Worm (Caenorhabditis elegans) whole organism, midembryonic: Measurements from ENCODE around the gene col-145.

Source experiments
- T22C8.4 ChIP-seq: fragments of 200-800 bp; sonication (Bioruptor generic); IDR thresholded peaks from 2 replicates; pipeline ENCODE4 v1.3.6; 2022; ENCODE audit warnings: missing genetic modification characterization, missing compliant biosample characterization
- cog-1 ChIP-seq: sonication (generic microtip); optimal IDR thresholded peaks from 2 replicates; lab custom pipeline; 2016; ENCODE audit warnings: missing genetic modification characterization, missing compliant biosample characterization
- flt-1 ChIP-seq: fragments of 200-800 bp; sonication (Bioruptor generic); IDR thresholded peaks from 2 replicates; pipeline ENCODE4 v1.3.6; 2022; ENCODE audit warnings: missing genetic modification characterization, missing compliant biosample characterization
- klf-2 ChIP-seq: fragments of 200-800 bp; sonication (Bioruptor generic); conservative IDR thresholded peaks from 2 replicates; pipeline ENCODE4 v1.3.6; 2022; ENCODE audit warnings: missing genetic modification reagents, missing genetic modification characterization, missing compliant biosample characterization
- med-1 ChIP-seq: sonication (generic microtip); optimal IDR thresholded peaks from 2 replicates; lab custom pipeline; 2017; ENCODE audit warnings: missing genetic modification characterization, mild to moderate bottlenecking, missing compliant biosample characterization, antibody characterized with exemption, missing genetic modification reagents; ENCODE audit not compliant: insufficient read depth
- ref-1 ChIP-seq: fragments of 200-800 bp; sonication (Bioruptor generic); conservative IDR thresholded peaks from 2 replicates; pipeline ENCODE4 v1.3.6; 2022; ENCODE audit warnings: missing genetic modification reagents, missing genetic modification characterization, missing compliant biosample characterization
- tab-1 ChIP-seq: fragments of 200-800 bp; sonication (Bioruptor generic); IDR thresholded peaks from 2 replicates; pipeline ENCODE4 v1.3.6; 2022; ENCODE audit warnings: missing genetic modification characterization, missing compliant biosample characterization
- ztf-23 ChIP-seq: fragments of 200-800 bp; sonication (Bioruptor generic); IDR thresholded peaks from 2 replicates; pipeline ENCODE4 v1.3.6; 2022; ENCODE audit warnings: missing genetic modification reagents, missing genetic modification characterization, missing compliant biosample characterization
- ztf-29 ChIP-seq: fragments of 200-800 bp; sonication (Bioruptor generic); IDR thresholded peaks from 2 replicates; pipeline ENCODE4 v1.3.6; 2022; ENCODE audit warnings: missing genetic modification reagents, missing genetic modification characterization, missing compliant biosample characterization

Gene col-145

DNA sequence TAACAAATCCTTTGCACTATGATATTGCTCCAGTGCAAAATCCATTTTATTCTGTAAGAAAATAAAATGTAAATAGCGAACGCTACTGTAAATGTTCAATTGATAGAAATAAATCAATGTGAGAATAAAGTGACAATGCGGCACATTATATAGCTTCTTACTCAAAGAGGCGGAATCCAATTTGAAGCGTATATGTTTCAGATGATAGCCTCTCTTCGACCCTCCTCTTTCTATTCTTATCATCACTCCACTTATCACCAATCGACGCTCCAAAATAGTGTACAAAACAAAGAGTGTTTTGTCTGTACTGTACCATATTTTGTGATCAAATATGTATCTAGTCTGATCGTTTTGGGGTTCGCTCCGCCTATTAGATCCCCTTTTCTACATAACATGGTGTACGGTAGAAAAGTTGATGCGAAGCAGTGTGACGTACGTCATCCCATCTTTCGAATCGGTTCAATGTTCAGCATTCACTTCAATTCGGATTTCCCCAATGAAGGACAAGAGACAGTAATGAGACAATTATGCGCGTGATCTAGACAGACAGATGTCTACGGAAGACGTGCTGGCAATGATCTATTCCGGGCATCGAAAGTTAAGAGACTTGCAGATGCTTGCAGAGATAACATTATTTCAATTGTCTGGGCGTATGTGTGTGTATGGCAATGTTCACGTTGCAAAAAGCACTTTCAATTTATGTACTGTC is 15.8 kb downstream of the col-145 start, which contains the start of gene spl-2:
Gene spl-2 (minus strand): TSS at position 51 of the 709 bp plus-strand sequence.
- TF ChIP-seq med-1 (no peak), cog-1 (tag; lab: Kevin White, UChicago) (no peak), ztf-23 (GFP tag; lab: Robert Waterston, UW) (no peak), flt-1 (GFP tag; lab: Robert Waterston, UW) (no peak), klf-2 (GFP tag; lab: Robert Waterston, UW) (no peak), tab-1 (no peak), ztf-29 (GFP tag; lab: Robert Waterston, UW) (no peak), T22C8.4 (no peak), ref-1 (no peak)

DNA sequence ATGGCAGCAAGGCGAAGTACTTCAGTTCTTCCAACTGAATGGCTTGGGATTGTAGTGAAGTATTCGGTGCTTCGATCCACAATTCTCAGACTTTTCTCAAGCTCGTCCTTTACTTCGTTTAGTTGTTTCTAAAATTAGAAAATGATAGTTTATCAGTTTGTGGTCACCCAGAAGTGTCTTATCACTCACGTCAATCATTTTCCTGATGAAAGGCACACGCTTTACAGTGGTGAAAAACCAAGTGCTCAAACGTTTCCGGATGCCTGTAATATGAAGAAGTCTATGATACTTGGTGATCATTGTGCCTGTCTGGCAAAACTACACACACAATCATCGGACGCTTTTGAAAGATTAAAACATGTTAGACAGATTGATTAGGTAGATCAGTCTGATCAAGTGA is 16.6 kb downstream of the col-145 start:
- TF ChIP-seq flt-1 (GFP tag; lab: Robert Waterston, UW) (no peak), ref-1 (no peak), ztf-23 (GFP tag; lab: Robert Waterston, UW) (no peak), klf-2 (GFP tag; lab: Robert Waterston, UW) (no peak), T22C8.4 (no peak), cog-1 (tag; lab: Kevin White, UChicago) (no peak)

DNA sequence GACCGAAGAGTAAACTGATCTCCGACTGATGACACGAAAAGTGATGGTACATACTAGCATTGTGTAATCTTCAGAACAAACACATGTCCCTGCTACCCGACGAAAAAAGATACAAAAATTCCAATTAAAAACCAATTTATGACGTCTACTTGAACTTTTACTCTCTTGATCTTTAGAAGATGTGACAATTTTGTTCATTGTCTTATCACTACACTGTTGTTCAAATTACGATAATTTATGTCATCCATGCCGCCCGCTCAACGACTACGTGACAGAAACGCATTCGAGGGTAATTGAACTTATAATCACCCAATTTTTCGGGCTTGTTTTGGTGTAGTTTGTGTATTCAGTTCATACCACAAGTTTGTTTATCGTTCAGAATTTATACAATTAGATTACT is 18.9 kb downstream of the col-145 start:
- TF ChIP-seq flt-1 (GFP tag; lab: Robert Waterston, UW) (no peak), ztf-23 (GFP tag; lab: Robert Waterston, UW) (no peak), T22C8.4 (no peak), klf-2 (GFP tag; lab: Robert Waterston, UW) (no peak), ref-1 (no peak), tab-1 (no peak), ztf-29 (GFP tag; lab: Robert Waterston, UW) (no peak), med-1 (no peak), cog-1 (tag; lab: Kevin White, UChicago) (no peak)

DNA sequence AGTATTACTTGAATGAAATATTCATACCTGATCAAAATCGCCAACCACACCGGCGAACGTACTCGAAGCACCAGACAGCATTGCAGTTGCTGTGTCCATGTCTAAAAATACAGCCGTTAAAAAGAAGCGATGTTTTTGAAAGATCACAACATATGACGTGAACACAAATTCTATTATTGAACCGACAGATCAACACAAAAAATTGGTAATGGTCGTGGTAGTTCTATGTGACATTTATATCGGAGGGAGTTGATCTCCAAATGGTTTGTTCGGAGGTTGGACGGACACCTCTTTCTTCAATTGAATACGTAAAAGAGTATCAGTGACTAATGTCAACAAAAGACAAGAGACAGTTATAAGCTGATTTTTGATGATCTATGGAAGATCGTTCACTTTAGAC is 21.5 kb downstream of the col-145 start, which contains the start of gene pitr-3:
Gene pitr-3 (minus strand): TSS at position 101 of the 400 bp plus-strand sequence.
- TF ChIP-seq klf-2 (GFP tag; lab: Robert Waterston, UW) (no peak), ref-1 (no peak), tab-1 (no peak), flt-1 (GFP tag; lab: Robert Waterston, UW) (no peak), T22C8.4 (no peak), ztf-23 (GFP tag; lab: Robert Waterston, UW) (no peak), med-1 (no peak), cog-1 (tag; lab: Kevin White, UChicago) (no peak), ztf-29 (GFP tag; lab: Robert Waterston, UW) (no peak)

DNA sequence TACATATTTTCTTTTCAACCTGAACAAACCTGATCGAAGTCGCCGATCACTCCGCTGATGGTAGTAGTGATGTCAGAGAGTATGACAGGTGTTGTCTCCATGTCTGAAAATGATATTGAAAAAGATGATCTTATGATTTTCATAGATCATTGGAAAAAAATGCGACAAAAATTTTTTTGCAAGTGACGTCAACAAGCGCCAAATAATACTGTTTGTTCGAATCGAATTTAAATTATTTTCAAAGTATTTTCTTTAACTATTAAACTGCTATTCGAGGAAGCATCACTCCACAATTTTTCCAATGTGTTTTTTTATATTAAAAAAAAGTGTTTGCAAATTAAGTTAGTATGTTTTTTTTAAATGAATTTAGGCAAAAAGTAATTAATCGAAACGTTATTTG is 25.2 kb downstream of the col-145 start, which contains the start of gene pitr-2:
Gene pitr-2 (minus strand): TSS at position 101 of the 400 bp plus-strand sequence.
- TF ChIP-seq klf-2 (GFP tag; lab: Robert Waterston, UW) (no peak), ref-1 (no peak)

DNA sequence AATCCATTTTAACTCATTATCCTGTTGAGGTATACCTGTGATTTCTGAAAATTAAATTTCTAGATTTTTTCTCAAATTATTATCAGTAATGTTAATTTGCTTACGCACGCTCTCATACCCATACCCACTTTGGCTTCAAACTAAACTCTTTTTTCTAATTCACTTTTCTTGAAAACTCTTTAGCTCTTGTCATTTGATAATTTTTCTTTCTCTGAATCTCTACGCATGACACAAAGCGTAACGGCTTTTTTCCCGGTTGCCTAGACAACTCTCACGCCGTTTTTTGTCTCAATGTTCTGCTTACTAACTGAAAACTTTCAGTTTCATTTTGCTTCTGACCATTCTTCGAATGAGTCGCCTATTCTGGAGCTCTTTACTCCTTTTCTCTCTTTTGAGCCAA is 28.9 kb downstream of the col-145 start, which contains the start of gene B0222.1:
Gene B0222.1 (plus strand): TSS at position 306 of the 400 bp plus-strand sequence.
- no peak for TF ChIP-seq ref-1
- no peak for TF ChIP-seq tab-1
- no peak for TF ChIP-seq ztf-29 (GFP tag; lab: Robert Waterston, UW)
- TF ChIP-seq cog-1 (tag; lab: Kevin White, UChicago): no peak
- TF ChIP-seq med-1: no peak

DNA sequence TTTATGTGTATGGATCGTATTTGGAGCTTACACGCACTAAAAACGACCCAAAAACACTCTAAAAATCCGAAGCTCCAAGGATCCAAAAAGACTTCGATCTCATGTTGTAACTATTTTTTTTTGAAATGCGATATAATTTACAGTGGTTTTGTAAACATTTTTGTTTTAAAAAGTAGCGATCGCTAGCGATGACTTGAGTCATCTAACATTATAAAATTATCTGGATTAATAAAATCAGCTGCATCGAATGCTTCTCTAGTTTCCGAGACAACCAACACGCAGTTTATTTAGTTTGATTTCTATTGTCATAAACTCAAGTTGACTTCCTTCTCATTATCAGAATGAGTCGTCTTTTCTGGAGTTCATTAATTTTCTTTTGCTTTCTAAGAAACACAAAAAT is 30.8 kb downstream of the col-145 start, which contains the start of gene F21C10.1:
Gene F21C10.1 (plus strand): TSS at position 301 of the 400 bp plus-strand sequence.
- no peak for TF ChIP-seq T22C8.4
- no peak for TF ChIP-seq ztf-23 (GFP tag; lab: Robert Waterston, UW)
- TF ChIP-seq flt-1 (GFP tag; lab: Robert Waterston, UW): no peak

DNA sequence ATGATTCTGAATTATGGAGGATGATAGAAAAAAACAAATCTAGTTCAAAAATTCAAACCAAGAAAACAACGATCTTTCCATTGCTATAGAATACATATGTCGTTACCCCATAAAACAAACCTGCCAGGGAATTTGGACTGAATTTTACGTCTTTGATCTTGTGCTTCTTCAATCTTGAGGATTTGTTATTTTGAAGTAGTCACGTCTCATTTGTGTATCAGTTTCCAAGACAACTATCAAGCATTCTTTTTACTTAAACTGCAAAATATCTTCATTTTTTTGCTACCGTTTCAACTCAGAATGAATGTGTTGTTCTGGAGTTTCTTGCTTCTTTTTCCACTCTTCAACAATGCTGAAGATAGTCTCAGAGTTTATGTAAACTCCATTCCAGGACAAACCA is 32.0 kb downstream of the col-145 start, which contains the start of gene F21C10.19:
Gene F21C10.19 (plus strand): TSS at position 301 of the 400 bp plus-strand sequence.
- no peak for TF ChIP-seq ztf-29 (GFP tag; lab: Robert Waterston, UW)

DNA sequence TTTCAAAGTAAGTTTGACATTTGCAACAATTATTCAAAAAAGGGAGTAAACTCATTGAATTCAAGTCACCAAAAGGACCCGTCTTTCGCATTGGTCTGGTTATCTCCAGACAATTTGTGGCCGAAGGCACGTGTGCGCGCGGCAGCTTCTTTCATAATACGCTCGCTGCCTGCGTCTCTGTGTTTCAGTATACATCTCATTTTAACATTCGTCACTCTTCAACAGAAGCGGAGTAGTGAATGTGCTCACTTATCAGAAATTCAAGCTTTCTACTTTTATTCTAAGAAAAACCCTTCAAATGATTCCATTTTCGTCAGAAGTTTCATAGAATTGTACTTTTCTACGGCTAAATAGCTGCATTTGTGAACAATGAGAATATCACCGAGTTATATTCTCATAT is 34.2 kb downstream of the col-145 start:
- no peak for TF ChIP-seq flt-1 (GFP tag; lab: Robert Waterston, UW)
- TF ChIP-seq klf-2 (GFP tag; lab: Robert Waterston, UW): no peak
- no peak for TF ChIP-seq T22C8.4
- no peak for TF ChIP-seq cog-1 (tag; lab: Kevin White, UChicago)

DNA sequence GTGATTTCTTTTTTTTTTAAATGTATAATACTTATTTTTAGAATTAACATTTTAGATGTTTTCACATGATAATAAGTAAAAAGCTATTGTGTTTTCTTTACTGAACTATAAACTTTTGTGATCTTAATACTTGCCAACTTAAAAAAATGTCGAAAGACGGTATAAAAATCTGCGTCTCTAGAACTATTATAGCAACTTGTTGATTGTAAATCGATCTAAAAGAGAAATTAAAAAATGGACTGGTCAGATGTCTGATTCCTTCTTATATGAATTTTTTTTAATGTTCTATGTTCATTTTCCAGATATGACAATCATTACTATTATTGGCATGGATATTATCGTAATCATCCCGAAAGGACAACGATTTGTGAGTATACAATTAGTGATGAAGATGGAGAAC is 35.0 kb downstream of the col-145 start, which contains the start of gene F21C10.3:
Gene F21C10.3 (plus strand): TSS at position 301 of the 400 bp plus-strand sequence.
- TF ChIP-seq ref-1 (no peak), T22C8.4 (no peak), med-1 (no peak), tab-1 (no peak), klf-2 (GFP tag; lab: Robert Waterston, UW) (no peak), ztf-23 (GFP tag; lab: Robert Waterston, UW) (no peak), cog-1 (tag; lab: Kevin White, UChicago) (no peak), ztf-29 (GFP tag; lab: Robert Waterston, UW) (no peak), flt-1 (GFP tag; lab: Robert Waterston, UW) (no peak)

DNA sequence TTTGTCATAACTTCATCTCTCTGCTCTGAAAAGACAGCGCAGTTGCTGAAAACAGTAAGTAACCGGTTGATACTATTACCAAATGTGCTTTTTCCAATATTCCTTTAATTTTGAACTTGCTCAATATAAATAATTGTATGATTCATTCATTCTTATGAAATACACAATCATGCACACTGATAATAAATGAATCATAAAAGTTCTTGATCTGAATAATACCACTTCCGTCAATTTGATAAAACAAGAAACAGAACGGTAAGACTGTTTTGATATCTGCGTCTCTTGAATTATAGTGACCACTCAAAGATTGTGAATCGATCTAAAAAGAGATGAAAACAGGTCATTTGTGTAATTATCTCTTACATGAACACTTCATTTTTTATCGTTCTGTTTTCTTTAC is 36.5 kb downstream of the col-145 start, which contains the start of gene F21C10.4:
Gene F21C10.4 (plus strand): TSS at position 301 of the 400 bp plus-strand sequence.
- TF ChIP-seq med-1: no peak
- no peak for TF ChIP-seq flt-1 (GFP tag; lab: Robert Waterston, UW)
- no peak for TF ChIP-seq cog-1 (tag; lab: Kevin White, UChicago)
- no peak for TF ChIP-seq tab-1
- no peak for TF ChIP-seq klf-2 (GFP tag; lab: Robert Waterston, UW)
- TF ChIP-seq T22C8.4: no peak
- TF ChIP-seq ztf-29 (GFP tag; lab: Robert Waterston, UW): no peak
- no peak for TF ChIP-seq ztf-23 (GFP tag; lab: Robert Waterston, UW)
- no peak for TF ChIP-seq ref-1
